Worm (Caenorhabditis elegans) whole organism, L1 larva: ENCODE data around the gene egl-27.

Source experiments
- aly-2 ChIP-seq: fragments of 150-350 bp; optimal IDR thresholded peaks from 2 replicates; lab custom pipeline; 2014; ENCODE audit warnings: missing biosample characterization, missing genetic modification characterization
- efl-3 ChIP-seq: fragments of 200-800 bp; sonication (Bioruptor generic); optimal IDR thresholded peaks from 2 replicates; lab custom pipeline; 2018; ENCODE audit warnings: mild to moderate bottlenecking, missing genetic modification characterization, missing compliant biosample characterization
- fos-1 ChIP-seq: fragments of 150-350 bp; optimal IDR thresholded peaks from 2 replicates; lab custom pipeline; 2014; ENCODE audit warnings: missing biosample characterization, missing genetic modification characterization
- pax-3 ChIP-seq: fragments of 200-800 bp; sonication (Bioruptor generic); optimal IDR thresholded peaks from 2 replicates; lab custom pipeline; 2018; ENCODE audit warnings: mild to moderate bottlenecking, missing genetic modification characterization, moderate library complexity, missing compliant biosample characterization

ce11 chrII:6816324-6816723 lies 18.5 kb upstream of the egl-27 start:
- no peak for TF ChIP-seq aly-2 (tag; lab: Kevin White, UChicago)
- no peak for TF ChIP-seq efl-3 (GFP tag; lab: Kevin White, UChicago)
- no peak for TF ChIP-seq pax-3 (tag; lab: Kevin White, UChicago)
- TF ChIP-seq fos-1 (tag; lab: Kevin White, UChicago) = no peak
